Worm (Caenorhabditis elegans): ENCODE measurements around the gene Y59H11AR.3.

Gene Y59H11AR.3

DNA sequence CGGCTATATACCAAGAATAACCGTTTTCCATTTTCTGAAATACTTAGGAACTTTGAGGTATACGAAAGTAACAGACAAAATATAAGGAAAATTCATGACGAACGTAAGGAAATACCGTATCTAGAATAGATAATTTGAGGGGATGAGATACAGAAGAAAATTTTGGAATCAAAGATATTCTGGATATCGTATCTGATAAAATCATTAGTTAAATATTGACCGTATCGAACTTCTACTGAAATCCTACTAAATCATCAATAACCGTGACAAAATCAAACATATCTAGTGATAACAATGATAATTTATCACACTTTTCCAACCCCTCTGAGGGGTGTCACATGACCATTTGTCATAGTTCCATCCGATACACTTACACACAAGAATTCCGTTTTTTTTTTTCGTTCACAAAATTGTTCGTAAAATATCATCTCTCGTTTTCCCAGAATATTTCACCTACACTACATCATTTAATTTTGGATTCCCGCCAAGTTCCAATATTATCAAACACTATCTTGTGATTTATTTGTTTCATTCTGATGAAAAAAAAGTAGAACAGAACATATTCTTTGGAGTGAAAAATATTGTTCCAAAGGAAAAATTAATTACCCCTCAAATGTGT, 5.6 kb upstream of the Y59H11AR.3 start, which contains the start of gene Y59H11AR.4:
TSS of gene Y59H11AR.4 (minus strand) at position 51 of the 619 bp plus-strand sequence.
- TF ChIP-seq unc-62 (GFP tag; optimal IDR thresholded peaks at IDR 0.05 in 1 of 2): peak in 1 of 2 experiments; percentile 15
- TF ChIP-seq unc-62 (tag; optimal IDR thresholded peaks at IDR 0.05): no peak
- no peak for TF ChIP-seq tag-97 (GFP tag; IDR thresholded peaks at IDR 0.05)
- peak; percentile 70 for TF ChIP-seq nhr-28 (tag; optimal IDR thresholded peaks at IDR 0.05)
- TF ChIP-seq F26F4.8 (GFP tag; conservative IDR thresholded peaks at IDR 0.05): no peak
- TF ChIP-seq nhr-11 (tag; optimal IDR thresholded peaks at IDR 0.05): no peak
- TF ChIP-seq hlh-30 (tag; optimal IDR thresholded peaks at IDR 0.05; ENCODE audit: insufficient read depth): peak; percentile 2

DNA sequence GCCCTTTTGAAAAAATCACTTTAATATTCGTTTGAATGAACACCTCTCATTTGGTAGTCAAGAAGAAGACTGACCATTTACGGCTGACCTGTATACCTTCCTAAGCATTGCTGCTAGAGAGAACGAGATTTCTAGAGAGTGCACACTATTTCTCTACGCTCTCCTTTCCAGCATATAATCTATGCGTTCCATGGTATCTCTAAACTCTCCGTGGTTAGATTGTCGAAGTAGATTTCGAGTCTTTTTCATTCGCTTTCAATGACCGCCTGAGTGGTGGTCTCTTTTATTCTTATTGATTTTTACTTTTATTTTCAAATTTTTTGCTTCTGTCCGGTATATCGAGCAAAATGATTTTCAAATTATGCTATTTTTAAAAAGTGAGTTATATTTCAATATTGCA, 2.3 kb upstream of the Y59H11AR.3 start:
- TF ChIP-seq egl-43 (GFP tag; IDR thresholded peaks at IDR 0.05) (no peak), Y48G9A.11 (GFP tag; IDR thresholded peaks at IDR 0.05) (no peak), ceh-32 (tag; optimal IDR thresholded peaks at IDR 0.05; ENCODE audit: poor library complexity) (no peak), nhr-48 (tag; optimal IDR thresholded peaks at IDR 0.05) (no peak), ceh-62 (tag; optimal IDR thresholded peaks at IDR 0.05) (no peak), rbr-2 (tag; optimal IDR thresholded peaks at IDR 0.05) (peak; percentile 7), nhr-25 (tag; optimal IDR thresholded peaks at IDR 0.05; ENCODE audit: borderline replicate concordance, insufficient read depth) (no peak), Y75B8A.6 (GFP tag; IDR thresholded peaks at IDR 0.05) (no peak), hmg-1.1 (GFP tag; IDR thresholded peaks at IDR 0.05) (peak; percentile 45; the same call in 1 of the 2 replicates), madf-9 (GFP tag; conservative IDR thresholded peaks at IDR 0.05) (no peak), duxl-1 (tag; optimal IDR thresholded peaks at IDR 0.05; ENCODE audit: poor library complexity) (peak; percentile 91), unc-62 (GFP tag; optimal IDR thresholded peaks at IDR 0.05 in 1 of 2) (peak in 1 of 2 experiments; percentile 28), unc-62 (tag; optimal IDR thresholded peaks at IDR 0.05) (no peak), aha-1 (tag) (no peak), lsy-2 (tag; optimal IDR thresholded peaks at IDR 0.05) (peak in 1 of 2 experiments; percentile 12)

DNA sequence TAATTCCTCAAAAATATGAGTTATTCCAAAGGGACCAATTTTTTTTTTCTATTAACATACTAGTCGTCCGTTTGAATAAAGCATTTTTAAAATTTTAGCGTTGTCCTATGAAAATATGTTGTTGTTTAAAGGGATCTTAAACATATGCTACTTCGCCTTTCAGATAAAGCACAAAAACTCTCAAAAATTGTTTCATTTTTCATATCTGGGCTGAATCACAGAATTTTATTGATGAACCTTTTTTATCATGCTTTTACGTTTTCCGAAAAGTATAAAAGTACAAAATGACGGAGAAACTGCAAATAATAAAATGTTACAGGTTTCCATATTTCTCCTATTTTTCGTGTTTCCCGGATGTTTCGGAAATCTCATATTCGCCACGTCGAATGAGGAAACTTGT, 550 bp upstream of the Y59H11AR.3 start, which contains the start of gene clec-181:
TSS of gene clec-181 (plus strand) at position 301 of the 400 bp plus-strand sequence.
- TF ChIP-seq arid-1 (GFP tag; conservative IDR thresholded peaks at IDR 0.05) (no peak), php-3 (GFP tag; IDR thresholded peaks at IDR 0.05) (no peak), ceh-32 (tag; optimal IDR thresholded peaks at IDR 0.05; ENCODE audit: poor library complexity) (no peak), spr-3 (GFP tag; optimal IDR thresholded peaks at IDR 0.05) (no peak), dmd-8 (GFP tag; IDR thresholded peaks at IDR 0.05) (no peak)

DNA sequence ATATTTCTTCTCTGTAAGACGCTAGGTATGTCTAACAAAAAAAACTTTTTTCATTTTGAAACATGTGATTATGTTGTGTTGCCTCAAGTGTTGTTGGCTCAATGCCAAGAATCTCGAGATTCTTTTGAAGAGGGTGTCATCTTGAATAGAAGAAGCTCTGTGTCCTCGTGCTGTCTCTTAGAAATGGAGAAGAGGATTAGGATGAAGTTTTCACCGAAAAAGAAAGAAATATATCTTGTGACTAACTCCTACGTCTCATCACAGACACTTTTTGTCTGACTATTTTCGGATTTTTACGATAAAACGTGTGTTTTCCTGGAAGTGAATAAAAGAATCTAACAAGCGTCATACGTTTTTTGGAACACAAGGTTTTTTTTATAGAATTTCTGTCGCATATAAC, 7.6 kb downstream of the Y59H11AR.3 start:
- TF ChIP-seq lsy-2 (tag; optimal IDR thresholded peaks at IDR 0.05) (peak in 1 of 2 experiments; percentile 33), hlh-30 (tag; optimal IDR thresholded peaks at IDR 0.05; ENCODE audit: insufficient read depth) (peak; percentile 60), fkh-10 (GFP tag; optimal IDR thresholded peaks at IDR 0.05) (no peak), ztf-11 (tag; optimal IDR thresholded peaks at IDR 0.05) (no peak)

- TF ChIP-seq mep-1 (tag; optimal IDR thresholded peaks at IDR 0.05) (peak; percentile 75), nhr-10 (tag; optimal IDR thresholded peaks at IDR 0.05) (no peak), ces-1 (GFP tag; optimal IDR thresholded peaks at IDR 0.05) (no peak), arid-1 (GFP tag; conservative IDR thresholded peaks at IDR 0.05) (no peak), zip-11 (GFP tag; IDR thresholded peaks at IDR 0.05) (no peak), aly-2 (tag; optimal IDR thresholded peaks at IDR 0.05) (no peak), lim-7 (GFP tag; IDR thresholded peaks at IDR 0.05) (no peak), jun-1 (tag; optimal IDR thresholded peaks at IDR 0.05) (no peak), lin-15B (tag; optimal IDR thresholded peaks at IDR 0.05) (no peak), duxl-1 (tag; optimal IDR thresholded peaks at IDR 0.05; ENCODE audit: poor library complexity) (no peak), hlh-11 (tag; optimal IDR thresholded peaks at IDR 0.05) (peak; percentile 71), nhr-48 (tag; optimal IDR thresholded peaks at IDR 0.05) (peak; percentile 92), Y48G9A.11 (GFP tag; IDR thresholded peaks at IDR 0.05) (no peak), mxl-3 (GFP tag; optimal IDR thresholded peaks at IDR 0.05) (peak; percentile 29), ztf-11 (tag; optimal IDR thresholded peaks at IDR 0.05) (no peak), sdz-12 (GFP tag; optimal IDR thresholded peaks at IDR 0.05) (no peak), ceh-82 (tag; optimal IDR thresholded peaks at IDR 0.05) (no peak), gei-8 (GFP tag; optimal IDR thresholded peaks at IDR 0.05) (no peak), nhr-41 (GFP tag; IDR thresholded peaks at IDR 0.05) (no peak), pqm-1 (tag; optimal IDR thresholded peaks at IDR 0.05) (no peak), dmd-6 (GFP tag; IDR thresholded peaks at IDR 0.05) (peak; percentile 53), snpc-1.2 (GFP tag; IDR thresholded peaks at IDR 0.05) (no peak)
Measured at ce11 chrIV:8587057-8587456, 8.2 kb downstream of the Y59H11AR.3 start.
